Fruit fly (Drosophila melanogaster) whole organism, embryonic: ENCODE measurements around the gene Rab9E.

Experiments
- CG10565 ChIP-seq: fragments of 200-800 bp; sonication (Bioruptor generic); optimal IDR thresholded peaks from 3 replicates; lab custom pipeline; 2016; ENCODE audit warnings: missing biosample characterization, mild to moderate bottlenecking, missing genetic modification characterization
- CG11723 ChIP-seq: fragments of 200-800 bp; sonication (Bioruptor generic); optimal IDR thresholded peaks from 2 replicates; lab custom pipeline; 2017; ENCODE audit warnings: missing biosample characterization, mild to moderate bottlenecking, missing genetic modification characterization
- CG12104 ChIP-seq: fragments of 200-800 bp; sonication (Bioruptor generic); optimal IDR thresholded peaks from 3 replicates; lab custom pipeline; 2016; ENCODE audit warnings: missing biosample characterization, missing genetic modification characterization
- mam ChIP-seq: fragments of 200-800 bp; sonication (Bioruptor generic); optimal IDR thresholded peaks from 3 replicates; lab custom pipeline; 2016; ENCODE audit warnings: missing biosample characterization, missing genetic modification characterization
- schlank ChIP-seq: fragments of 200-800 bp; sonication (Bioruptor generic); optimal IDR thresholded peaks from 2 replicates; lab custom pipeline; 2018; ENCODE audit warnings: missing biosample characterization, mild to moderate bottlenecking, missing genetic modification characterization

dm6 chrX:10618491-10618890 is 43.2 kb downstream of the Rab9E start:
- no peak for TF ChIP-seq schlank (tag; lab: Kevin White, UChicago)
- no peak for TF ChIP-seq CG12104
- no peak for TF ChIP-seq mam
- TF ChIP-seq CG11723, result no peak
- no peak for TF ChIP-seq CG10565
